Worm (Caenorhabditis elegans) whole organism, early embryonic: ENCODE measurements around the gene clec-158.

Source experiments
- B0310.2 ChIP-seq: sonication (generic microtip); optimal IDR thresholded peaks from 2 replicates; lab custom pipeline; 2016; ENCODE audit warnings: mild to moderate bottlenecking, missing genetic modification characterization, missing compliant biosample characterization
- F13C5.2 ChIP-seq: sonication (generic microtip); optimal IDR thresholded peaks from 2 replicates; lab custom pipeline; 2017; ENCODE audit warnings: mild to moderate bottlenecking, missing genetic modification characterization, inconsistent platforms, missing compliant biosample characterization
- aly-1 ChIP-seq: sonication (generic microtip); optimal IDR thresholded peaks from 2 replicates; lab custom pipeline; 2016; ENCODE audit warnings: missing genetic modification characterization, missing compliant biosample characterization
- ama-1 ChIP-seq: fragments of 150-350 bp; optimal IDR thresholded peaks from 2 replicates; lab custom pipeline; 2014
- ceh-13 ChIP-seq: fragments of 200-800 bp; sonication (Bioruptor generic); optimal IDR thresholded peaks from 2 replicates; lab custom pipeline; 2018; ENCODE audit warnings: mild to moderate bottlenecking, missing genetic modification characterization, missing compliant biosample characterization
- ceh-36 ChIP-seq: sonication (generic microtip); optimal IDR thresholded peaks from 2 replicates; lab custom pipeline; 2016; ENCODE audit warnings: missing genetic modification characterization, inconsistent platforms, missing compliant biosample characterization
- ets-7 ChIP-seq: sonication (generic microtip); optimal IDR thresholded peaks from 2 replicates; lab custom pipeline; 2016; ENCODE audit warnings: missing genotype, missing genetic modification characterization, missing compliant biosample characterization
- flt-1 ChIP-seq: fragments of 200-800 bp; sonication (Bioruptor generic); IDR thresholded peaks from 2 replicates; pipeline ENCODE4 v1.3.6; 2022; ENCODE audit warnings: missing genetic modification characterization, missing compliant biosample characterization
- hmbx-1 ChIP-seq: sonication (generic microtip); optimal IDR thresholded peaks from 2 replicates; lab custom pipeline; 2016; ENCODE audit warnings: mild to moderate bottlenecking, missing genetic modification characterization, missing compliant biosample characterization
- hmg-4 ChIP-seq: fragments of 200-800 bp; sonication (Bioruptor generic); optimal IDR thresholded peaks from 2 replicates; lab custom pipeline; 2018; ENCODE audit warnings: mild to moderate bottlenecking, missing genetic modification characterization, missing compliant biosample characterization
- hnd-1 ChIP-seq: sonication (generic microtip); optimal IDR thresholded peaks from 2 replicates; lab custom pipeline; 2016; ENCODE audit warnings: missing genetic modification characterization, missing compliant biosample characterization
- pes-1 ChIP-seq: fragments of 200-800 bp; sonication (Bioruptor generic); IDR thresholded peaks from 2 replicates; pipeline ENCODE4 v1.3.6; 2022; ENCODE audit warnings: missing genetic modification reagents, missing genetic modification characterization, missing compliant biosample characterization
- scrt-1 ChIP-seq: fragments of 200-800 bp; sonication (Bioruptor generic); IDR thresholded peaks from 2 replicates; pipeline ENCODE4 v1.3.6; 2022; ENCODE audit warnings: missing genetic modification characterization, missing compliant biosample characterization
- sea-1 ChIP-seq: fragments of 200-800 bp; sonication (Bioruptor generic); conservative IDR thresholded peaks from 2 replicates; pipeline ENCODE4 v1.3.6; 2022; ENCODE audit warnings: missing genetic modification characterization, missing compliant biosample characterization
- tbx-11 ChIP-seq: fragments of 200-800 bp; sonication (Bioruptor generic); IDR thresholded peaks from 2 replicates; pipeline ENCODE4 v1.3.6; 2022; ENCODE audit warnings: missing genetic modification characterization, missing compliant biosample characterization
- tbx-37 ChIP-seq: fragments of 200-800 bp; sonication (Bioruptor generic); conservative IDR thresholded peaks from 2 replicates; pipeline ENCODE4 v1.3.6; 2022; ENCODE audit warnings: missing genetic modification reagents, missing genetic modification characterization, missing compliant biosample characterization
- tra-4 ChIP-seq: sonication (generic microtip); optimal IDR thresholded peaks from 2 replicates; lab custom pipeline; 2017; ENCODE audit warnings: missing genetic modification characterization, missing compliant biosample characterization

Gene clec-158

DNA sequence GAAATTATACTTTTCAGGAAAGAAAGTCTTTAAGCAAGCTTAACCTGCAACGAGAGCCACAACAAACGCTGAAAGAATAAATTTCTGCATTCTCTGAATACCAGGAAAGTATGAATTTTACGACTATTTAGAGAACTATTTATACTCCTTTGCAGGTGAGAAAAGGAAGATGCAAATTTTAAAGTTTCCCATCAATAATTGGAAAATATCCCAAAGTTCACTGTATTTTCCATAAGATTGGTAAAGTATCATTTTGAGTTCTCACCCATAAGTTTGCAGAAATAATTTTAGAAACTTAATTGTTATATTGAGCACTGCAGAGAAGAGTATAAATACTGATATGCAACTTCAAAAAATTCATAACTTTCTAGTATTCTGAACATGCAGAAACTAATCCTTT lies at the start of gene clec-158:
Gene clec-158, minus strand, starts transcription at position 101 of the 400 bp plus-strand sequence.
- no peak for TF ChIP-seq B0310.2 (tag; lab: Kevin White, UChicago)
- no peak for TF ChIP-seq flt-1 (GFP tag; lab: Robert Waterston, UW)
- no peak for TF ChIP-seq tbx-11 (GFP tag; lab: Robert Waterston, UW)
- TF ChIP-seq ceh-13 (GFP tag; lab: Kevin White, UChicago), result no peak
- TF ChIP-seq hnd-1 (tag; lab: Kevin White, UChicago), result no peak

- TF ChIP-seq hnd-1 (tag; lab: Kevin White, UChicago) (no peak), F13C5.2 (no peak), sea-1 (no peak), hmg-4 (GFP tag; lab: Kevin White, UChicago) (no peak), hmbx-1 (tag; lab: Kevin White, UChicago) (no peak), scrt-1 (GFP tag; lab: Robert Waterston, UW) (no peak), ceh-13 (GFP tag; lab: Kevin White, UChicago) (no peak), ama-1 (no peak), B0310.2 (tag; lab: Kevin White, UChicago) (no peak), aly-1 (tag; lab: Kevin White, UChicago) (no peak), tra-4 (no peak), flt-1 (GFP tag; lab: Robert Waterston, UW) (no peak), tbx-11 (GFP tag; lab: Robert Waterston, UW) (no peak), ceh-36 (tag; lab: Kevin White, UChicago) (no peak)
These were observed 47.0 kb upstream of the clec-158 start, which contains the start of gene T07E3.2 for ce11 chrIII:6906409-6906808. Gene T07E3.2, plus strand, starts transcription at chrIII:6906709.

DNA sequence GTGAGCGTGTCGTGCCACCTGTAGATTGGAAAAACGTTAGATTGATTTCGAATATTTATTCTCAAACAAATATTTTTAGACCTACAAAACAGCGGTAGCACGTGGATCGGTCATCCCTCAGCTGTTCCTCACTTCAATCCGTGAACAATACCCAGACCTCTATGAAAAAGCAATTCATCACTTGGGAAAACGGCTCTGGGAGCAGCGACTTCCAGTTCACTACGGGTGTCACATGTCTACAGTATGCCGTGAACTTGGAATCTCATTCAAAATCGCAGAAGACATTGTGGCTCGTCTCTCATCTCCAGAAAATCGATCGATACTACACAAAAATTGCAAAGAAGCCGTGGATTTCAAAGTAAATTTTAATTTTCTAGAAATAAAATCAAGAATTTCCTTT lies 45.1 kb upstream of the clec-158 start:
- TF ChIP-seq ets-7 (tag; lab: Kevin White, UChicago), result no peak
- no peak for TF ChIP-seq hmg-4 (GFP tag; lab: Kevin White, UChicago)
- no peak for TF ChIP-seq hmbx-1 (tag; lab: Kevin White, UChicago)
- TF ChIP-seq tra-4, result no peak
- TF ChIP-seq sea-1, result no peak
- TF ChIP-seq B0310.2 (tag; lab: Kevin White, UChicago), result no peak
- no peak for TF ChIP-seq ama-1
- no peak for TF ChIP-seq aly-1 (tag; lab: Kevin White, UChicago)
- no peak for TF ChIP-seq ceh-13 (GFP tag; lab: Kevin White, UChicago)

- TF ChIP-seq F13C5.2, result no peak
- TF ChIP-seq scrt-1 (GFP tag; lab: Robert Waterston, UW), result no peak
- TF ChIP-seq aly-1 (tag; lab: Kevin White, UChicago), result no peak
- TF ChIP-seq hmg-4 (GFP tag; lab: Kevin White, UChicago), result no peak
- TF ChIP-seq tbx-11 (GFP tag; lab: Robert Waterston, UW), result no peak
- TF ChIP-seq tbx-37, result no peak
- no peak for TF ChIP-seq tra-4
- no peak for TF ChIP-seq hmbx-1 (tag; lab: Kevin White, UChicago)
- TF ChIP-seq ets-7 (tag; lab: Kevin White, UChicago), result no peak
- no peak for TF ChIP-seq ceh-13 (GFP tag; lab: Kevin White, UChicago)
- no peak for TF ChIP-seq sea-1
- no peak for TF ChIP-seq hnd-1 (tag; lab: Kevin White, UChicago)
- no peak for TF ChIP-seq ama-1
- no peak for TF ChIP-seq ceh-36 (tag; lab: Kevin White, UChicago)
- no peak for TF ChIP-seq B0310.2 (tag; lab: Kevin White, UChicago)
- no peak for TF ChIP-seq pes-1 (GFP tag; lab: Robert Waterston, UW)
- no peak for TF ChIP-seq flt-1 (GFP tag; lab: Robert Waterston, UW)
These were observed 43.9 kb upstream of the clec-158 start, which contains the start of the genes brc-2 and T07E3.3 for ce11 chrIII:6903056-6903977. Gene brc-2, minus strand, starts transcription at chrIII:6903106. Gene T07E3.3, plus strand, starts transcription at chrIII:6903877.

DNA sequence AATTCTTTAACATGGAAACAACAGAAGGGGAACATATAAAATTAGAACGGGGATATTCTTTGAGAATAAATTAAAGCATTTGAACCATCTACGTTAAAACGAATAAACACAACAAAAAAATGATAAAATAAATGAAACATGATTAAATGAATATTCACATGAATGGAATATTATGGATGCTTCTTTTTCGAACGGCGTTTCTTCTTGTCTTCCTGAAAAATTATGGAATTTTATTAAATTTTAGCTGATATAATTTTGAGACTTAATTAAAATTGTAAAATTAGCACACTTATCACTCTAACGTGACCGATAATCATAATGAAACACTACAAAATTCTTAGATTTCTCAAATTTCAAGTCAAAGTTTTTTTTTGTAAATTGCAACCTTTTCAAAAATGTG lies 41.2 kb upstream of the clec-158 start:
- TF ChIP-seq ceh-36 (tag; lab: Kevin White, UChicago), result no peak
- no peak for TF ChIP-seq B0310.2 (tag; lab: Kevin White, UChicago)
- TF ChIP-seq hmg-4 (GFP tag; lab: Kevin White, UChicago), result no peak
- TF ChIP-seq flt-1 (GFP tag; lab: Robert Waterston, UW), result no peak
- TF ChIP-seq sea-1, result no peak
- no peak for TF ChIP-seq pes-1 (GFP tag; lab: Robert Waterston, UW)
- no peak for TF ChIP-seq ceh-13 (GFP tag; lab: Kevin White, UChicago)
- no peak for TF ChIP-seq ama-1
- TF ChIP-seq F13C5.2, result no peak
- TF ChIP-seq tbx-11 (GFP tag; lab: Robert Waterston, UW), result no peak
- no peak for TF ChIP-seq ets-7 (tag; lab: Kevin White, UChicago)

ce11 chrIII:6898518-6898917 lies 39.1 kb upstream of the clec-158 start:
- TF ChIP-seq tra-4, result no peak
- no peak for TF ChIP-seq ama-1
- TF ChIP-seq B0310.2 (tag; lab: Kevin White, UChicago), result no peak
- TF ChIP-seq pes-1 (GFP tag; lab: Robert Waterston, UW), result no peak
- no peak for TF ChIP-seq F13C5.2
- no peak for TF ChIP-seq hmg-4 (GFP tag; lab: Kevin White, UChicago)
- TF ChIP-seq hmbx-1 (tag; lab: Kevin White, UChicago), result no peak
- no peak for TF ChIP-seq sea-1
- no peak for TF ChIP-seq tbx-11 (GFP tag; lab: Robert Waterston, UW)
- no peak for TF ChIP-seq ceh-36 (tag; lab: Kevin White, UChicago)
- no peak for TF ChIP-seq ceh-13 (GFP tag; lab: Kevin White, UChicago)
- no peak for TF ChIP-seq tbx-37
- no peak for TF ChIP-seq scrt-1 (GFP tag; lab: Robert Waterston, UW)

- TF ChIP-seq ceh-13 (GFP tag; lab: Kevin White, UChicago) (no peak), tra-4 (no peak), B0310.2 (tag; lab: Kevin White, UChicago) (no peak), scrt-1 (GFP tag; lab: Robert Waterston, UW) (no peak), tbx-37 (no peak), aly-1 (tag; lab: Kevin White, UChicago) (no peak)
These were observed 38.2 kb upstream of the clec-158 start, which contains the start of gene T07E3.4 for ce11 chrIII:6897587-6898064. Gene T07E3.4, plus strand, starts transcription at chrIII:6898014.
